Fruit fly (Drosophila melanogaster) S2 (cell line): ENCODE data around the gene Dnaaf6.

Experiments
- CG8478 ChIP-seq: fragments of >200 bp; optimal IDR thresholded peaks from 2 replicates; lab custom pipeline; 2018
- CTCF ChIP-seq, 2 experiments: fragments of >200 bp; optimal IDR thresholded peaks; 2 replicates each; lab custom pipeline; 2018

- TF ChIP-seq CG8478 (lab: Kevin White, UChicago) (no peak), CTCF (optimal IDR thresholded peaks at IDR 0.05; lab: Kevin White, UChicago) (no peak)
Observed at dm6 chr3L:14659954-14660907, 24.3 kb upstream of the Dnaaf6 start.
